Worm (Caenorhabditis elegans) whole organism, L2 larva: ENCODE results near the gene T24C2.3.

Source experiments
- C34F6.9 ChIP-seq: fragments of 150-350 bp; optimal IDR thresholded peaks from 2 replicates; lab custom pipeline; 2014; ENCODE audit warnings: missing biosample characterization, missing genetic modification characterization
- blmp-1 ChIP-seq: sonication (generic microtip); optimal IDR thresholded peaks from 2 replicates; lab custom pipeline; 2017; ENCODE audit warnings: missing genetic modification characterization, mild to moderate bottlenecking, missing compliant biosample characterization, antibody characterized with exemption, moderate library complexity; ENCODE audit not compliant: insufficient read depth
- lin-39 ChIP-seq: fragments of 150-350 bp; optimal IDR thresholded peaks from 2 replicates; lab custom pipeline; 2014; ENCODE audit warnings: missing biosample characterization, missing genetic modification reagents, missing genetic modification characterization

ce11 chrX:14496545-14496944 lies 46.8 kb upstream of the T24C2.3 start:
- TF ChIP-seq lin-39 (tag; lab: Kevin White, UChicago) (no peak), blmp-1 (no peak), C34F6.9 (tag; lab: Kevin White, UChicago) (no peak)
